Worm (Caenorhabditis elegans): ENCODE data around the gene C17F4.12.

DNA sequence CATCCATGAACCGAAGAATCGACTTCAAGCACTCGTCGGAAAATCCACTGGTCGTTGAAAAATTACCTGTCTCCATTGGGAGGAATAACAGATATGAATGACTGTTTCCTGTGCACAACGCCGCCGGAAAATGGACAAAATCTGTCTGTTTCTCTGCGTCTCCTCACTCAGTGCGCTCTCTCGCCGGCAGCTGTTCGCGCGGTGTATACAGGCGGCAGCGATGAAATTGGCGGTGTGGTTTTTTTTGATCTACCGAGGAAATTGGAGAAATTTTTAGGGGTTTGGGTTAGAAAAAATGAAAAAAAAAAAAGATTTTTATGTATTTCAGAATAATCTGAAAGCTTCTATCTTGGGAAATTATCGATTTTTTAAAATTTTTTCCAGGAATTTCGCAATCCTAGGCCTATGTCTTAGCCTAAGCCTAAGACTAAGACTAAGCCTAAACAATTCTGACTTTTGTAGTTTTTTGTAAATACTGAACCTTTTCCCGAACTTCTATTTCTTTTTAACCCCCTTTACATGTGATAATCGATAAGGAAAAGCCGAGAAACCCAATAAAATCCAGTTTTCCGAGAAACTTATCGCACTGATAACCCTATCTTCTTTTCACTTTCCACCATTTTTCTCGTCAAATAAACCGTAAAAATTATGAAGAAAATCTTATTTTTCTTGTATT, 4.2 kb upstream of the C17F4.12 start, which contains the start of the genes fbxc-50 and C17F4.2:
- TF ChIP-seq ama-1 (optimal IDR thresholded peaks at IDR 0.05) = no peak
- TF ChIP-seq ama-1 (GFP tag; optimal IDR thresholded peaks at IDR 0.05) = no peak
- no peak for TF ChIP-seq cebp-1 (GFP tag; IDR thresholded peaks at IDR 0.05)
- no peak for TF ChIP-seq cebp-1 (tag; optimal IDR thresholded peaks at IDR 0.05)
- TF ChIP-seq B0035.1 (tag; optimal IDR thresholded peaks at IDR 0.05) = no peak
- TF ChIP-seq K12H6.12 (tag; optimal IDR thresholded peaks at IDR 0.05) = no peak
- peak; percentile 88 for TF ChIP-seq madf-6 (GFP tag; IDR thresholded peaks at IDR 0.05)
- no peak for TF ChIP-seq ceh-27 (GFP tag; optimal IDR thresholded peaks at IDR 0.05)
- no peak for TF ChIP-seq die-1 (tag; optimal IDR thresholded peaks at IDR 0.05)
